Fruit fly (Drosophila melanogaster): ENCODE results near the gene trn.

- TF ChIP-seq eg (GFP tag; IDR thresholded peaks at IDR 0.05): no peak
- TF ChIP-seq CG4318 (GFP tag; optimal IDR thresholded peaks at IDR 0.05): no peak
- TF ChIP-seq CG7368 (GFP tag; optimal IDR thresholded peaks at IDR 0.05): no peak
- TF ChIP-seq CG10631 (GFP tag; optimal IDR thresholded peaks at IDR 0.05): no peak
- no peak for TF ChIP-seq pdm3 (GFP tag; optimal IDR thresholded peaks at IDR 0.05)
- no peak for TF ChIP-seq Eip78C (GFP tag)
- no peak for TF ChIP-seq Lpt (GFP tag; optimal IDR thresholded peaks at IDR 0.05)
These were observed 39.9 kb upstream of the trn start for dm6 chr3L:13074084-13074624.
